Worm (Caenorhabditis elegans) whole organism, L3 larva: ENCODE data around the gene K02F3.9.

ENCODE experiments used
- R02D3.7 ChIP-seq: fragments of 150-350 bp; optimal IDR thresholded peaks from 2 replicates; lab custom pipeline; 2014; ENCODE audit warnings: missing biosample characterization, missing genetic modification characterization
- ZK546.5 ChIP-seq: sonication (generic microtip); optimal IDR thresholded peaks from 2 replicates; lab custom pipeline; 2017; ENCODE audit warnings: missing biosample characterization, missing genetic modification characterization
- aly-2 ChIP-seq: fragments of 150-350 bp; optimal IDR thresholded peaks from 2 replicates; lab custom pipeline; 2014; ENCODE audit warnings: missing biosample characterization, missing genetic modification characterization
- ama-1 ChIP-seq: fragments of 150-350 bp; optimal IDR thresholded peaks from 2 replicates; lab custom pipeline; 2018
- ceh-16 ChIP-seq: sonication (generic microtip); optimal IDR thresholded peaks from 2 replicates; lab custom pipeline; 2017; ENCODE audit warnings: missing biosample characterization, missing genetic modification characterization
- ceh-28 ChIP-seq: fragments of 150-350 bp; optimal IDR thresholded peaks from 2 replicates; lab custom pipeline; 2014; ENCODE audit warnings: missing biosample characterization, missing genetic modification reagents, missing genetic modification characterization
- ceh-82 ChIP-seq: fragments of 150-350 bp; optimal IDR thresholded peaks from 2 replicates; lab custom pipeline; 2014; ENCODE audit warnings: missing biosample characterization, missing genetic modification characterization
- ceh-9 ChIP-seq: sonication (generic microtip); optimal IDR thresholded peaks from 2 replicates; lab custom pipeline; 2018; ENCODE audit warnings: missing biosample characterization, missing genetic modification characterization
- daf-12 ChIP-seq: fragments of 150-350 bp; optimal IDR thresholded peaks from 2 replicates; lab custom pipeline; 2014; ENCODE audit warnings: missing biosample characterization, missing genetic modification reagents, missing genetic modification characterization
- egl-27 ChIP-seq: sonication (generic microtip); optimal IDR thresholded peaks from 4 replicates; lab custom pipeline; 2017; ENCODE audit warnings: missing biosample characterization, missing genetic modification reagents, missing genetic modification characterization
- egl-5 ChIP-seq: fragments of 150-350 bp; optimal IDR thresholded peaks from 2 replicates; lab custom pipeline; 2017; ENCODE audit warnings: missing biosample characterization, missing genetic modification reagents, missing genetic modification characterization, inconsistent platforms
- elt-1 ChIP-seq: fragments of 150-350 bp; optimal IDR thresholded peaks from 2 replicates; lab custom pipeline; 2014; ENCODE audit warnings: missing biosample characterization, missing genetic modification characterization
- elt-2 ChIP-seq: sonication (generic microtip); optimal IDR thresholded peaks from 2 replicates; lab custom pipeline; 2016; ENCODE audit warnings: missing genetic modification reagents, mild to moderate bottlenecking, missing genetic modification characterization, missing compliant biosample characterization
- elt-3 ChIP-seq, 3 experiments: fragments of 150-350 bp in 1 of 3; sonication (generic microtip) in 2 of 3; optimal IDR thresholded peaks; 2 replicates in 2 of 3; 4 replicates in 1 of 3; lab custom pipeline; 2014 to 2017; ENCODE audit warnings: missing biosample characterization in 3 of 3, missing genetic modification characterization in 3 of 3
- eor-1 ChIP-seq, 2 experiments: fragments of 150-350 bp; optimal IDR thresholded peaks; 2 replicates each; lab custom pipeline; 2014 to 2018; ENCODE audit warnings: missing biosample characterization in 2 of 2, missing genetic modification characterization in 2 of 2
- fkh-10 ChIP-seq: sonication (generic microtip); optimal IDR thresholded peaks from 2 replicates; lab custom pipeline; 2017; ENCODE audit warnings: missing biosample characterization, missing genetic modification reagents, missing genetic modification characterization
- fkh-2 ChIP-seq: fragments of 150-350 bp; optimal IDR thresholded peaks from 2 replicates; lab custom pipeline; 2014; ENCODE audit warnings: missing biosample characterization, missing genetic modification reagents, missing genetic modification characterization
- fos-1 ChIP-seq: fragments of 150-350 bp; optimal IDR thresholded peaks from 2 replicates; lab custom pipeline; 2014; ENCODE audit warnings: missing biosample characterization, missing genetic modification characterization
- hmg-11 ChIP-seq: sonication (generic microtip); optimal IDR thresholded peaks from 2 replicates; lab custom pipeline; 2016; ENCODE audit warnings: missing genetic modification characterization, missing compliant biosample characterization
- jun-1 ChIP-seq: fragments of 150-350 bp; optimal IDR thresholded peaks from 2 replicates; lab custom pipeline; 2014; ENCODE audit warnings: missing biosample characterization, missing genetic modification reagents, missing genetic modification characterization
- lin-15B ChIP-seq: fragments of 150-350 bp; optimal IDR thresholded peaks from 2 replicates; lab custom pipeline; 2014; ENCODE audit warnings: missing biosample characterization, missing genetic modification characterization
- lsy-12 ChIP-seq: sonication (generic microtip); optimal IDR thresholded peaks from 2 replicates; lab custom pipeline; 2016; ENCODE audit warnings: mild to moderate bottlenecking, missing genetic modification characterization, missing compliant biosample characterization
- mdl-1 ChIP-seq: fragments of 150-350 bp; optimal IDR thresholded peaks from 2 replicates; lab custom pipeline; 2014; ENCODE audit warnings: missing biosample characterization, missing genetic modification characterization
- mml-1 ChIP-seq: fragments of 150-350 bp; sonication (generic microtip); optimal IDR thresholded peaks from 3 replicates; lab custom pipeline; 2014; ENCODE audit warnings: missing biosample characterization, missing genetic modification characterization
- nfya-1 ChIP-seq: sonication (generic microtip); optimal IDR thresholded peaks from 2 replicates; lab custom pipeline; 2017; ENCODE audit warnings: missing genetic modification characterization, mild to moderate bottlenecking, missing compliant biosample characterization, antibody characterized with exemption, moderate library complexity; ENCODE audit not compliant: insufficient read depth
- nhr-11 ChIP-seq: fragments of 150-350 bp; optimal IDR thresholded peaks from 2 replicates; lab custom pipeline; 2014; ENCODE audit warnings: missing biosample characterization, missing genetic modification characterization
- nhr-12 ChIP-seq: fragments of 150-350 bp; optimal IDR thresholded peaks from 2 replicates; lab custom pipeline; 2014; ENCODE audit warnings: missing biosample characterization, missing genetic modification characterization
- nhr-23 ChIP-seq: fragments of 150-350 bp; optimal IDR thresholded peaks from 2 replicates; lab custom pipeline; 2014; ENCODE audit warnings: missing biosample characterization, missing genetic modification reagents, missing genetic modification characterization
- nhr-237 ChIP-seq: fragments of 150-350 bp; optimal IDR thresholded peaks from 2 replicates; lab custom pipeline; 2014; ENCODE audit warnings: missing biosample characterization, missing genetic modification characterization
- nhr-25 ChIP-seq: sonication (generic microtip); optimal IDR thresholded peaks from 2 replicates; lab custom pipeline; 2017; ENCODE audit warnings: missing biosample characterization, missing genetic modification characterization
- nhr-43 ChIP-seq: sonication (generic microtip); optimal IDR thresholded peaks from 2 replicates; lab custom pipeline; 2016; ENCODE audit warnings: mild to moderate bottlenecking, missing genetic modification characterization, missing compliant biosample characterization; ENCODE audit not compliant: poor library complexity, severe bottlenecking
- nhr-67 ChIP-seq: fragments of 150-350 bp; optimal IDR thresholded peaks from 2 replicates; lab custom pipeline; 2014; ENCODE audit warnings: missing biosample characterization, missing genetic modification characterization
- nhr-76 ChIP-seq: fragments of 150-350 bp; sonication (generic microtip); optimal IDR thresholded peaks from 5 replicates; lab custom pipeline; 2014; ENCODE audit warnings: missing biosample characterization, missing genetic modification characterization
- pha-4 ChIP-seq: fragments of 150-350 bp; optimal IDR thresholded peaks from 2 replicates; lab custom pipeline; 2014; ENCODE audit warnings: missing biosample characterization, missing genetic modification reagents, missing genetic modification characterization
- pqm-1 ChIP-seq: fragments of 150-350 bp; optimal IDR thresholded peaks from 2 replicates; lab custom pipeline; 2017; ENCODE audit warnings: missing biosample characterization, missing genetic modification characterization, inconsistent platforms
- sea-2 ChIP-seq: fragments of 150-350 bp; sonication (generic microtip); optimal IDR thresholded peaks from 4 replicates; lab custom pipeline; 2014; ENCODE audit warnings: missing biosample characterization, missing genetic modification reagents, missing genetic modification characterization
- skn-1 ChIP-seq: fragments of 150-350 bp; optimal IDR thresholded peaks from 2 replicates; lab custom pipeline; 2014; ENCODE audit warnings: missing biosample characterization, missing genetic modification characterization
- snpc-4 ChIP-seq: fragments of 150-350 bp; optimal IDR thresholded peaks from 2 replicates; lab custom pipeline; 2014; ENCODE audit warnings: missing biosample characterization, missing genetic modification characterization
- tbx-2 ChIP-seq: sonication (generic microtip); optimal IDR thresholded peaks from 2 replicates; lab custom pipeline; 2016; ENCODE audit warnings: mild to moderate bottlenecking, missing genetic modification characterization, missing compliant biosample characterization
- unc-39 ChIP-seq: sonication (generic microtip); optimal IDR thresholded peaks from 4 replicates; lab custom pipeline; 2017; ENCODE audit warnings: missing biosample characterization, missing genetic modification characterization
- ztf-11 ChIP-seq: fragments of 150-350 bp; optimal IDR thresholded peaks from 2 replicates; lab custom pipeline; 2014; ENCODE audit warnings: missing biosample characterization, missing genetic modification characterization
- ztf-4 ChIP-seq: fragments of 150-350 bp; optimal IDR thresholded peaks from 2 replicates; lab custom pipeline; 2014; ENCODE audit warnings: missing biosample characterization, missing genetic modification characterization

K02F3.9 gene

DNA sequence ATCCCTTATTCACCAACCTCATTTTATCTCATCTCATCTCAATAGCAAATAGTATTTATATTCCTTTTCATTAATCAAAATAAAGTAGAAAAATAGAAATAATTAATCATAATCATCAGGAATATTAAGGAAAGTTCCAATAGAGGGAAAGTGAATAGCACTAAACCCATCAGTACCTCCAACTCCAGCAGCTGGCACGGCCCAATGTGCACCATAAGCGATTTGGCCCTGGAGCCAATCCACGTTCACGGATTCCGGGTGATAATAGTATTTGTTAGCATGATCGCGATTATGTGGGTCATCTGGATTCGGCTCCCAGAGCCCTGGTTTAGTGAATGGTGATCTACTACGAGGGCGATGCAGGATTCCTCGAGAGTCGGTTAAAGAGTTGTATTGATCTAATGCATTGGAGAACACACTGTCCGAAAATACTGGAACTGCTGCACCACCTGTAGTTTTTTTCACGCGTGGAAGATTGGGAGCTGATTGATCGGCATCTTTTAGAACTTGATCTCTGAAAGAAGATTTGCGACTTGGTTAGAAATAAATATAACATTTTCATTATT, 5.4 kb downstream of the K02F3.9 start (continued):
- peak; percentile 45 for TF ChIP-seq ZK546.5
- TF ChIP-seq fkh-10 (GFP tag; lab: Kevin White, UChicago) = no peak
- TF ChIP-seq lsy-12 = peak; percentile 97
- TF ChIP-seq ztf-4 (tag; lab: Kevin White, UChicago) = peak; percentile 84
- TF ChIP-seq aly-2 (tag; lab: Kevin White, UChicago) = peak; percentile 85
- TF ChIP-seq ceh-28 (tag; lab: Kevin White, UChicago) = peak; percentile 71
- TF ChIP-seq ceh-16 (tag; lab: Kevin White, UChicago) = no peak
- TF ChIP-seq nfya-1 (tag; lab: Kevin White, UChicago) = peak; percentile 38

ce11 chrIII:835208-835607, 6.0 kb downstream of the K02F3.9 start:
- TF ChIP-seq ceh-9 (tag; lab: Kevin White, UChicago) = no peak
- peak; percentile 45 for TF ChIP-seq nhr-43 (tag; lab: Kevin White, UChicago)
- TF ChIP-seq ama-1 (lab: Kevin White, UChicago) = peak; percentile 60
- TF ChIP-seq jun-1 = no peak
- TF ChIP-seq nhr-237 (tag; lab: Kevin White, UChicago) = no peak
- TF ChIP-seq nhr-25 (tag; lab: Kevin White, UChicago) = peak; percentile 30
- TF ChIP-seq eor-1 (tag; optimal IDR thresholded peaks at IDR 0.05; lab: Kevin White, UChicago) = no peak
- TF ChIP-seq, all 47 proteins: peak for 3

- no peak for TF ChIP-seq unc-39 (tag; lab: Kevin White, UChicago)
- TF ChIP-seq nfya-1 (tag; lab: Kevin White, UChicago) = no peak
- no peak for TF ChIP-seq nhr-67 (tag; lab: Kevin White, UChicago)
- no peak for TF ChIP-seq ztf-11
- no peak for TF ChIP-seq ceh-82 (tag; lab: Kevin White, UChicago)
- no peak for TF ChIP-seq nhr-43 (tag; lab: Kevin White, UChicago)
- no peak for TF ChIP-seq egl-27 (tag; lab: Kevin White, UChicago)
- no peak for TF ChIP-seq nhr-237 (tag; lab: Kevin White, UChicago)
- TF ChIP-seq egl-5 (tag; lab: Kevin White, UChicago) = no peak
These were observed 6.7 kb downstream of the K02F3.9 start for ce11 chrIII:834443-834815.

DNA sequence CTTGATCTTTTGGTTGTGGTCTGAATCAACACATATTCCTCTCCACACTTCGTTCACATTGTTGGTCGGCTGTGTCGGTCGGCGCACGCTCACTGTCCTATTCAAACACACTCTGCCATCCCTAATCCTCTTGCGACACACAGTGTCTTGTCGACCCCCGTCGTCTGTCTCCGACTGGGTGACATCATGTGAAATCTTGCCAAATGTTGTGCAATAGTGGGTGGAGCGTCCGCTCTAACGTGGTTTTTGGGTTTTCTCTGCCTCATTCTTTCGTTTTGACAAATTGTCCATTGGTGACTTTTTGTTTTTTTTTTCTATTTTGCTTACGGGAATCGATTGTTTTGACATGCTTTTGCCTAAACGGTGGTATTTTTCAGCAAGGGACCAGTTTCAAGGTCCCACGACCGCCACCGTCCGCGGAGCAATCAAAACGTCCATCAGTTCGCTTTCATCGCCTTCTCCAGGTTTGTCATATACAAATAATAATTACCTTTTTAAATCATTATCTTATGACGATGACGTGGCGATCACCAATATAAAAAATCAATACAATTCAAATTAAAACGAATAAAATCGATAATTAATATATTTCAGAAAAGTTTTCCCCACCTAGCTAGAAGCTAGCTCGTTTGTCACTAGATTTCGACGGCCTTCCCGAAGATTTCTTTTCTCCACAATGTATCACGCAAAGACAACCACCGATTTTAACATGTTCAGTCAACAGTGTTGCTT, 7.3 kb downstream of the K02F3.9 start:
- peak; percentile 77 for TF ChIP-seq R02D3.7 (tag; lab: Kevin White, UChicago)
- TF ChIP-seq fos-1 = peak; percentile 91
- TF ChIP-seq elt-1 (tag; lab: Kevin White, UChicago) = peak; percentile 67
- TF ChIP-seq ZK546.5 = no peak
- TF ChIP-seq nfya-1 (tag; lab: Kevin White, UChicago) = peak; percentile 96
- TF ChIP-seq mml-1 (tag; lab: Kevin White, UChicago) = peak; percentile 8
- TF ChIP-seq lsy-12 = peak; percentile 88
- no peak for TF ChIP-seq nhr-67 (tag; lab: Kevin White, UChicago)
- TF ChIP-seq fkh-10 (GFP tag; lab: Kevin White, UChicago) = peak; percentile 96
- peak; percentile 92 for TF ChIP-seq jun-1
- TF ChIP-seq ceh-9 (tag; lab: Kevin White, UChicago) = no peak
- TF ChIP-seq mdl-1 (tag; lab: Kevin White, UChicago) = peak; percentile 82
- TF ChIP-seq hmg-11 (tag; lab: Kevin White, UChicago) = peak; percentile 97
- TF ChIP-seq elt-2 (tag; lab: Kevin White, UChicago) = peak; percentile 85
- peak; percentile 81 for TF ChIP-seq skn-1
- no peak for TF ChIP-seq nhr-237 (tag; lab: Kevin White, UChicago)
- peak; percentile 48 for TF ChIP-seq egl-27 (tag; lab: Kevin White, UChicago)
- TF ChIP-seq eor-1 (tag; optimal IDR thresholded peaks at IDR 0.05; lab: Kevin White, UChicago) = no peak
- no peak for TF ChIP-seq unc-39 (tag; lab: Kevin White, UChicago)
- TF ChIP-seq ama-1 (lab: Kevin White, UChicago) = peak; percentile 93
- TF ChIP-seq snpc-4 (tag; lab: Kevin White, UChicago) = peak; percentile 67
- TF ChIP-seq sea-2 = peak; percentile 49
- peak; percentile 83 for TF ChIP-seq egl-5 (tag; lab: Kevin White, UChicago)
- no peak for TF ChIP-seq daf-12
- TF ChIP-seq tbx-2 (tag; lab: Kevin White, UChicago) = peak; percentile 81
- TF ChIP-seq ceh-16 (tag; lab: Kevin White, UChicago) = no peak
- TF ChIP-seq ceh-28 (tag; lab: Kevin White, UChicago) = peak; percentile 93
- peak; percentile 94 for TF ChIP-seq nhr-23 (tag; lab: Kevin White, UChicago)
- TF ChIP-seq lin-15B (tag; lab: Kevin White, UChicago) = peak; percentile 69
- peak; percentile 67 for TF ChIP-seq ztf-4 (tag; lab: Kevin White, UChicago)
- no peak for TF ChIP-seq nhr-12 (tag; lab: Kevin White, UChicago)
- TF ChIP-seq pha-4 = peak; percentile 98
- TF ChIP-seq fkh-2 = no peak
- TF ChIP-seq elt-3 (tag; optimal IDR thresholded peaks at IDR 0.05; lab: Kevin White, UChicago) = peak in 2 of 3 experiments; percentile 7 to 53
- TF ChIP-seq nhr-11 (tag; lab: Kevin White, UChicago) = peak; percentile 82
- peak; percentile 88 for TF ChIP-seq nhr-43 (tag; lab: Kevin White, UChicago)
- peak; percentile 91 for TF ChIP-seq pqm-1
- no peak for TF ChIP-seq nhr-76
